Worm (Caenorhabditis elegans) whole organism, L4 larva: ENCODE data around the gene gad-2.
"Not testable (repeated sequence)": the region's sequence is repeated elsewhere in the genome, so short reads cannot be mapped to it uniquely, and the experiment has no call there.

Experiments used
- fkh-10 ChIP-seq: fragments of 150-350 bp; optimal IDR thresholded peaks from 2 replicates; lab custom pipeline; 2014; ENCODE audit warnings: missing biosample characterization, missing genetic modification reagents, missing genetic modification characterization
- hmg-1.1 ChIP-seq: fragments of 200-800 bp; sonication (Bioruptor generic); IDR thresholded peaks from 2 replicates; pipeline ENCODE4 v1.3.6; 2022; ENCODE audit warnings: missing genetic modification reagents, missing genetic modification characterization, missing compliant biosample characterization
- nhr-11 ChIP-seq: fragments of 150-350 bp; optimal IDR thresholded peaks from 2 replicates; lab custom pipeline; 2014; ENCODE audit warnings: missing biosample characterization, missing genetic modification characterization

DNA sequence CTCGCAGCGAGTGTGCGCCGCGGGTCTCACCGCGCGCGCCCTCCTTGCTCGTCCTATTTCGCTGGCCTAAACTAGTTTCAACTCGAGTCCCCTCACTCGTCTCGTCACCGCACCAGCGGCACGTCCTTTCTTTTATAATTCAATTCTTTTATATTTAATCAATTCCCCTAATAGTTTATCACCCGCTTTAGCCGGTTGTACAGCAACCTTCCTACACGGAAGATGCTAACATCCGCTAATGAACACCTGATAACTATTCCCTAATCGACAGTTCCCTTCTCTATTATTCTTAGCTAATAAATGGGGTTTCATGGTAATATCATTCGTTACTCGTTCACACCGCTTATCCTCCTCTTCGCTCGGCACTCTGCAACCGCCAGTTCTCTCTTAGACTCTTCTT, 28.0 kb upstream of the gad-2 start, which contains the start of gene C56G3.2:
- TF ChIP-seq fkh-10; hmg-1.1 (GFP tag; lab: Robert Waterston, UW); nhr-11: not testable (repeated sequence)
